Fruit fly (Drosophila melanogaster): Measurements from ENCODE around the gene Fdx2.

DNA sequence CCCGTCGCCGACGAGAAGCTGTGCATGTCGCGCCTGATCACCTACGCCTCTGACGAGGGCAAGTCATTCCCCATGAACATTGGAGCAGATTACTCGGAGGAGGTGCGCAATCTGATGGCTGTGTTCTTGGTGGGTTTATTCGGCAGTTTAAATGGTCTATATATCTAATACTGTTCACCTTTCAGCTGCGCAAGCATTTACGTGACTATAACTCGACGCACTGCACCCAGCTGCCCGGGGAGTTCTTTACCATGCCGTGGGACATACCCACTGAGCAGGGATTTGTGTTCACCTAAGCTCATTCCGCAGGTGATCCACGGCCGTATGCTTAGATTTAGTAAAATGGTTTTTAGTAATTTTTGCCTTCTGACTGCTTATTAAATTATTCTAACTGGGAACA is 31.1 kb upstream of the Fdx2 start:
- TF ChIP-seq CG8478 (optimal IDR thresholded peaks at IDR 0.05), result no peak
- TF ChIP-seq CTCF (optimal IDR thresholded peaks at IDR 0.05), result no peak

Data from S2 (cell line).